Fruit fly (Drosophila melanogaster): ENCODE results near the gene CG31140.

DNA sequence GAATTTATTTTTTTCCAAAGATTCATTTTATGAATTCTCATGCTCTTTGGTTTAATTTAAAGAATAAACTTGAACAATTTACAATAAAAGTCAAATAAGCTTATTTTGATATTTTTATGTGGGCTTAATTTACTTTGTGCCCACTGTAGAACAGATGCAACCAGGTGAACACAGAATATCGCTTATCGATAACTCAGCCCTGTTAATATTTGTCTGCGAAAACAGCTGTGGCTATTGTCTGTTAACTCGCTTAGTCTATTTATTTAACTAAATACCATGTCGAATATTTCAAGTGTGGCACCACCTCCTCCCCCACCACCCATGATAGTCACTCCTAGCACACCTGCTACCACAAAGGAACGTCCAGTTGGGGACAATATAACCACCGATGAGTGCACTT lies 32.5 kb downstream of the CG31140 start, which contains the start of gene CG33108:
- TF ChIP-seq Dfd (GFP tag; optimal IDR thresholded peaks at IDR 0.05), result no peak
- no peak for TF ChIP-seq psq (GFP tag; optimal IDR thresholded peaks at IDR 0.05)
- TF ChIP-seq Vsx2 (GFP tag; optimal IDR thresholded peaks at IDR 0.05; ENCODE audit: partially characterized antibody), result no peak
- no peak for TF ChIP-seq Mio (GFP tag; optimal IDR thresholded peaks at IDR 0.05)
- no peak for TF ChIP-seq br (GFP tag; optimal IDR thresholded peaks at IDR 0.05)
